Fruit fly (Drosophila melanogaster): ENCODE results near the gene Dhfr.
A peak's percentile ranks its signal among the peaks of the same experiment; 100 is the strongest.

Gene Dhfr

dm6 chr3R:16497379-16497778, 16.4 kb downstream of the Dhfr start (continued):
- TF ChIP-seq CG12391 (tag; optimal IDR thresholded peaks at IDR 0.05) (peak; percentile 90), CG8089 (GFP tag; optimal IDR thresholded peaks at IDR 0.05) (peak; percentile 49), her (GFP tag; optimal IDR thresholded peaks at IDR 0.05) (peak; percentile 72), trem (tag; optimal IDR thresholded peaks at IDR 0.05) (peak; percentile 73), HLHmδ (GFP tag; optimal IDR thresholded peaks at IDR 0.05) (no peak), CG4854 (GFP tag; optimal IDR thresholded peaks at IDR 0.05) (peak; percentile 72), z (GFP tag; IDR thresholded peaks at IDR 0.05) (no peak), dm (GFP tag; optimal IDR thresholded peaks at IDR 0.05) (peak; percentile 46), da (GFP tag; optimal IDR thresholded peaks at IDR 0.05) (peak; percentile 26), D19B (GFP tag; optimal IDR thresholded peaks at IDR 0.05) (peak; percentile 62), CG14710 (tag; optimal IDR thresholded peaks at IDR 0.05) (peak; percentile 80), Dek (tag; optimal IDR thresholded peaks at IDR 0.05) (peak; percentile 87), CG4404 (GFP tag; IDR thresholded peaks at IDR 0.05) (no peak), sens (GFP tag) (peak; percentile 88), Poxn (GFP tag; IDR thresholded peaks at IDR 0.05) (no peak), Oaz (GFP tag; IDR thresholded peaks at IDR 0.05) (peak; percentile 62; the same call in 1 of the 2 replicates), CG30020 (tag; optimal IDR thresholded peaks at IDR 0.05) (no peak), HHEX (GFP tag; optimal IDR thresholded peaks at IDR 0.05) (peak; percentile 82), pan (optimal IDR thresholded peaks at IDR 0.05) (no peak), pan (GFP tag; optimal IDR thresholded peaks at IDR 0.05 in 1 of 2, IDR thresholded peaks at IDR 0.05 in 1 of 2) (peak in 1 of 2 experiments; percentile 88), CG10147 (GFP tag; optimal IDR thresholded peaks at IDR 0.05) (peak; percentile 76), row (GFP tag; IDR thresholded peaks at IDR 0.05) (peak; percentile 70), Vsx1 (GFP tag; optimal IDR thresholded peaks at IDR 0.05) (peak; percentile 66), CG14667 (GFP tag; IDR thresholded peaks at IDR 0.05) (peak; percentile 75), ttk (GFP tag; IDR thresholded peaks at IDR 0.05) (peak; percentile 77), CG2199 (GFP tag; IDR thresholded peaks at IDR 0.05) (peak; percentile 92; the same call in 2 of the 3 replicates), Med (GFP tag) (peak; percentile 95), bigmax (GFP tag; optimal IDR thresholded peaks at IDR 0.05) (no peak), Trl (optimal IDR thresholded peaks at IDR 0.05) (no peak), Trl (GFP tag; optimal IDR thresholded peaks at IDR 0.05) (peak; percentile 80), C15 (GFP tag; IDR thresholded peaks at IDR 0.05) (0 out of 3 replicates have a peak, but pooled peaks have one; percentile 55), grau (tag; optimal IDR thresholded peaks at IDR 0.05) (peak; percentile 84), pita (GFP tag; optimal IDR thresholded peaks at IDR 0.05) (peak; percentile 8), lov (optimal IDR thresholded peaks at IDR 0.05) (no peak), lov (GFP tag; IDR thresholded peaks at IDR 0.05) (peak; percentile 83; the same call in 2 of the 3 replicates), CG14050 (GFP tag; IDR thresholded peaks at IDR 0.05) (peak; percentile 83), HmgZ (tag; optimal IDR thresholded peaks at IDR 0.05) (peak; percentile 77), CG10431 (GFP tag; optimal IDR thresholded peaks at IDR 0.05) (peak; percentile 52), stc (GFP tag; IDR thresholded peaks at IDR 0.05) (peak; percentile 79), Atf3 (GFP tag; optimal IDR thresholded peaks at IDR 0.05) (peak; percentile 20), danr (GFP tag; IDR thresholded peaks at IDR 0.05) (peak; percentile 75), Aef1 (GFP tag; IDR thresholded peaks at IDR 0.05) (peak; percentile 85), CG8924 (tag; optimal IDR thresholded peaks at IDR 0.05) (peak; percentile 79), CG6791 (GFP tag; IDR thresholded peaks at IDR 0.05; ENCODE audit: partially characterized antibody) (peak; percentile 38; the same call in 1 of the 3 replicates), MESR4 (GFP tag; optimal IDR thresholded peaks at IDR 0.05) (peak; percentile 4), CTCF (GFP tag; optimal IDR thresholded peaks at IDR 0.05) (peak; percentile 100), repo (GFP tag; optimal IDR thresholded peaks at IDR 0.05) (peak; percentile 46), wek (GFP tag; optimal IDR thresholded peaks at IDR 0.05) (peak; percentile 13), ftz-f1 (GFP tag; optimal IDR thresholded peaks at IDR 0.05) (no peak), NfI (GFP tag; optimal IDR thresholded peaks at IDR 0.05) (peak; percentile 90), Atf-2 (GFP tag; optimal IDR thresholded peaks at IDR 0.05) (peak; percentile 62), so (GFP tag; IDR thresholded peaks at IDR 0.05) (peak; percentile 78), kni (GFP tag; optimal IDR thresholded peaks at IDR 0.05) (no peak)
